Worm (Caenorhabditis elegans): ENCODE results near the gene K02D10.4.

K02D10.4 gene

DNA sequence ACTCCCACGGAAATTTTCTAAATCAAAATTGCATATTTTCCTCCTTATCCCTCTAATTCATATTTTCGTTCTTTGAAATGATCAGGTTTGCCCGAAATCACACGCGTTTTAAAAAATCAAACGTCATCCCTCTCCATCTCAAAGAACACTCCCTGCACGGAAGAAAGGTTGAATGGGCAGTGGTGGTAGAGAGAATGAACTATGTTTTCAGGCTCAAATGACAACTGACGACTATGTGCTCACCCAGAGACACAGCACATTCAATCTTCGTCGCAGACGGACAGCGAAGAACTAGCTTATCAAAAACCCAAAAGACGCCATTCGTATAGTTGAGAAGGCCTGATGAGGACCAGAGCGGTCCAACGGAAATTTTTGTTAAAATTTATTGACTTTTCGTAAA is 40.0 kb downstream of the K02D10.4 start:
- TF ChIP-seq peb-1 (tag; optimal IDR thresholded peaks at IDR 0.05) = no peak
- TF ChIP-seq nhr-129 (tag; optimal IDR thresholded peaks at IDR 0.05) = peak; percentile 68
- TF ChIP-seq ceh-16 (tag; optimal IDR thresholded peaks at IDR 0.05) = no peak
- TF ChIP-seq mdl-1 (tag; optimal IDR thresholded peaks at IDR 0.05) = no peak
- no peak for TF ChIP-seq nhr-11 (tag; optimal IDR thresholded peaks at IDR 0.05)
- no peak for TF ChIP-seq lin-39 (tag; optimal IDR thresholded peaks at IDR 0.05)
- TF ChIP-seq lin-13 (GFP tag; optimal IDR thresholded peaks at IDR 0.05) = no peak
- TF ChIP-seq gmeb-1 (tag; optimal IDR thresholded peaks at IDR 0.05) = no peak
- TF ChIP-seq aly-2 (tag; optimal IDR thresholded peaks at IDR 0.05) = no peak
- TF ChIP-seq elt-3 (tag; optimal IDR thresholded peaks at IDR 0.05) = no peak
- TF ChIP-seq nhr-21 (tag; optimal IDR thresholded peaks at IDR 0.05) = no peak
- no peak for TF ChIP-seq blmp-1 (tag; optimal IDR thresholded peaks at IDR 0.05; ENCODE audit: insufficient read depth)
- peak; percentile 32 for TF ChIP-seq ztf-4 (tag; optimal IDR thresholded peaks at IDR 0.05)
- TF ChIP-seq C34F6.9 (tag; optimal IDR thresholded peaks at IDR 0.05) = peak; percentile 40
- peak in 1 of 2 experiments; percentile 26 for TF ChIP-seq lsy-2 (tag; optimal IDR thresholded peaks at IDR 0.05)
- no peak for TF ChIP-seq nhr-12 (tag; optimal IDR thresholded peaks at IDR 0.05)

DNA sequence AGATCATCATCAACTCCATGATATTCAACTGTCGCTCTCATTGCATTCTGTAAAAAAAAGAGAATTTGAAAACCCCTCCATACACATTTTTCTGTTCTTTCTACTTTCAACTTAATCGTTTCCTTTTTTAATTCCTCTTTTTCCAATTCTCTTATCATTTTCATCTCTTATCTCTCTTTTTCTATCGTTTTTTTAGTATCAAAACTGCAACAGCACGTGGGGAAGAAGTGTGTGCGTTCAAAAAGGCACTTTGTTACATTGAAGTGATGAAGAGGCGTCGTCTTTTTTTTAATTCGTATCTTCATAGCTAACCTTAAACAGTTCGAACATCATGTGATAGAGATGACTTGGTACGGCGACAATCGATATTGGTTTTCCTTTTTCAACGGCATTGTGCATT is 40.7 kb downstream of the K02D10.4 start:
- no peak for TF ChIP-seq unc-55 (GFP tag; optimal IDR thresholded peaks at IDR 0.05)
- TF ChIP-seq sem-4 (tag; optimal IDR thresholded peaks at IDR 0.05) = peak; percentile 23
- TF ChIP-seq nhr-21 (tag; optimal IDR thresholded peaks at IDR 0.05) = peak; percentile 75
- TF ChIP-seq ztf-1 (GFP tag; conservative IDR thresholded peaks at IDR 0.05) = no peak
- TF ChIP-seq ceh-82 (tag; optimal IDR thresholded peaks at IDR 0.05) = no peak
- no peak for TF ChIP-seq elt-1 (tag; optimal IDR thresholded peaks at IDR 0.05)
- no peak for TF ChIP-seq unc-62 (GFP tag; optimal IDR thresholded peaks at IDR 0.05)
- no peak for TF ChIP-seq C34F6.9 (tag; optimal IDR thresholded peaks at IDR 0.05)
- peak; percentile 95 for TF ChIP-seq sma-9 (GFP tag; optimal IDR thresholded peaks at IDR 0.05)
- no peak for TF ChIP-seq sma-9 (tag; optimal IDR thresholded peaks at IDR 0.05)
- no peak for TF ChIP-seq dmd-4 (tag; optimal IDR thresholded peaks at IDR 0.05)
- no peak for TF ChIP-seq lin-13 (GFP tag; optimal IDR thresholded peaks at IDR 0.05)
- TF ChIP-seq sma-3 (GFP tag; optimal IDR thresholded peaks at IDR 0.05) = peak; percentile 79
- TF ChIP-seq lin-11 (tag; optimal IDR thresholded peaks at IDR 0.05) = no peak
- no peak for TF ChIP-seq nhr-10 (tag; optimal IDR thresholded peaks at IDR 0.05)
- peak; percentile 95 for TF ChIP-seq fos-1 (tag; optimal IDR thresholded peaks at IDR 0.05)
- peak; percentile 88 for TF ChIP-seq nhr-25 (tag; optimal IDR thresholded peaks at IDR 0.05)
- peak; percentile 47 for TF ChIP-seq blmp-1 (tag; optimal IDR thresholded peaks at IDR 0.05; ENCODE audit: insufficient read depth)
- no peak for TF ChIP-seq lin-39 (tag; optimal IDR thresholded peaks at IDR 0.05)
- TF ChIP-seq ZK546.5 (tag; optimal IDR thresholded peaks at IDR 0.05) = no peak
- no peak for TF ChIP-seq unc-39 (tag; optimal IDR thresholded peaks at IDR 0.05)
- TF ChIP-seq nhr-12 (tag; optimal IDR thresholded peaks at IDR 0.05) = no peak
- TF ChIP-seq mdl-1 (tag; optimal IDR thresholded peaks at IDR 0.05) = peak; percentile 46 to 78
- no peak for TF ChIP-seq mbf-1 (tag; optimal IDR thresholded peaks at IDR 0.05)
- peak; percentile 84 for TF ChIP-seq crh-2 (tag; optimal IDR thresholded peaks at IDR 0.05)
- peak; percentile 73 for TF ChIP-seq gmeb-1 (tag; optimal IDR thresholded peaks at IDR 0.05)
- TF ChIP-seq nhr-129 (tag; optimal IDR thresholded peaks at IDR 0.05) = peak; percentile 37
- TF ChIP-seq nhr-77 (tag; optimal IDR thresholded peaks at IDR 0.05) = no peak
- TF ChIP-seq lsy-2 (tag; optimal IDR thresholded peaks at IDR 0.05) = peak in 1 of 2 experiments; percentile 32
- TF ChIP-seq mab-5 (tag; optimal IDR thresholded peaks at IDR 0.05) = no peak
- no peak for TF ChIP-seq elt-3 (tag; optimal IDR thresholded peaks at IDR 0.05)
- no peak for TF ChIP-seq snpc-4 (tag; optimal IDR thresholded peaks at IDR 0.05)
- TF ChIP-seq R02D3.7 (tag; optimal IDR thresholded peaks at IDR 0.05) = no peak
- TF ChIP-seq ztf-11 (tag; optimal IDR thresholded peaks at IDR 0.05) = no peak
- no peak for TF ChIP-seq skn-1 (tag; optimal IDR thresholded peaks at IDR 0.05)
- no peak for TF ChIP-seq nhr-6 (tag; optimal IDR thresholded peaks at IDR 0.05)
- no peak for TF ChIP-seq peb-1 (tag; optimal IDR thresholded peaks at IDR 0.05)
- TF ChIP-seq nhr-23 (tag; optimal IDR thresholded peaks at IDR 0.05) = no peak
- TF ChIP-seq aly-2 (tag; optimal IDR thresholded peaks at IDR 0.05) = no peak
- TF ChIP-seq nhr-11 (tag; optimal IDR thresholded peaks at IDR 0.05) = no peak
- TF ChIP-seq zag-1 (tag; optimal IDR thresholded peaks at IDR 0.05) = no peak
- no peak for TF ChIP-seq ceh-16 (tag; optimal IDR thresholded peaks at IDR 0.05)
- peak; percentile 54 for TF ChIP-seq F13H6.1 (tag; optimal IDR thresholded peaks at IDR 0.05)
- TF ChIP-seq alr-1 (tag; optimal IDR thresholded peaks at IDR 0.05) = no peak
- no peak for TF ChIP-seq ztf-4 (tag; optimal IDR thresholded peaks at IDR 0.05)
- TF ChIP-seq nhr-237 (tag; optimal IDR thresholded peaks at IDR 0.05) = no peak
- TF ChIP-seq ama-1 (optimal IDR thresholded peaks at IDR 0.05) = no peak
- TF ChIP-seq egl-27 (tag; optimal IDR thresholded peaks at IDR 0.05) = no peak
- TF ChIP-seq Y55F3AM.14 (GFP tag; optimal IDR thresholded peaks at IDR 0.05) = no peak
